Worm (Caenorhabditis elegans): ENCODE data around the gene sre-42.
A peak's percentile ranks its signal among the peaks of the same experiment; 100 is the strongest.

The sre-42 gene

DNA sequence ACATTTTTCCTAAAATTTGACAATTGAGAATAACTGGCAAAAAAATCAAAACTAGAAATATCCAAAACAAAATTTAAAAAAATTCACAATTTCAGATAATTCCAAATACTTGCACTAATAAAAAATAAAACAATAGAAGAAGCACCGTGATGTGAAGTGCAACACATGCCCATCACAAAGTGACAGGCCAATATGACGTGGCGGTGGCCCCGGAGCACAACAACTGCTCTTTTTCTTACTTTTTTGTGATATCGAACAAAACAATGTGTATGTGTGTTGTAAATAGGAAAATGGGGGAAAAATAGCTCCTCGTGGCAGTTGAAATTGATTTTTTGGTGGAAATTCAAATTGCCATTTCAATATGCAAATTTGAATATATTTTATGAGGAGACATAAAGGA lies 32.9 kb downstream of the sre-42 start:
- TF ChIP-seq alr-1 (tag; optimal IDR thresholded peaks at IDR 0.05): no peak
- TF ChIP-seq nhr-77 (tag; optimal IDR thresholded peaks at IDR 0.05): no peak
- no peak for TF ChIP-seq skn-1 (tag; optimal IDR thresholded peaks at IDR 0.05)
- no peak for TF ChIP-seq unc-39 (tag; optimal IDR thresholded peaks at IDR 0.05)
- TF ChIP-seq sma-9 (GFP tag; optimal IDR thresholded peaks at IDR 0.05): no peak
- TF ChIP-seq sma-9 (tag; optimal IDR thresholded peaks at IDR 0.05): no peak
- no peak for TF ChIP-seq sem-4 (tag; optimal IDR thresholded peaks at IDR 0.05)
- TF ChIP-seq F13H6.1 (tag; optimal IDR thresholded peaks at IDR 0.05): no peak
- no peak for TF ChIP-seq mab-5 (tag; optimal IDR thresholded peaks at IDR 0.05)
- no peak for TF ChIP-seq gmeb-1 (tag; optimal IDR thresholded peaks at IDR 0.05)
- no peak for TF ChIP-seq ZK546.5 (tag; optimal IDR thresholded peaks at IDR 0.05)
- peak; percentile 60 for TF ChIP-seq crh-2 (tag; optimal IDR thresholded peaks at IDR 0.05)
- no peak for TF ChIP-seq nhr-25 (tag; optimal IDR thresholded peaks at IDR 0.05)
- TF ChIP-seq lin-13 (GFP tag; optimal IDR thresholded peaks at IDR 0.05): no peak
- no peak for TF ChIP-seq lin-11 (tag; optimal IDR thresholded peaks at IDR 0.05)
- TF ChIP-seq nhr-237 (tag; optimal IDR thresholded peaks at IDR 0.05): no peak
- TF ChIP-seq aly-2 (tag; optimal IDR thresholded peaks at IDR 0.05): no peak
- TF ChIP-seq nhr-129 (tag; optimal IDR thresholded peaks at IDR 0.05): peak; percentile 34
- TF ChIP-seq lsy-2 (tag; optimal IDR thresholded peaks at IDR 0.05): no peak
- no peak for TF ChIP-seq nhr-21 (tag; optimal IDR thresholded peaks at IDR 0.05)
- peak; percentile 33 for TF ChIP-seq C34F6.9 (tag; optimal IDR thresholded peaks at IDR 0.05)
- no peak for TF ChIP-seq egl-27 (tag; optimal IDR thresholded peaks at IDR 0.05)
- TF ChIP-seq snpc-4 (tag; optimal IDR thresholded peaks at IDR 0.05): no peak
- no peak for TF ChIP-seq ztf-4 (tag; optimal IDR thresholded peaks at IDR 0.05)

DNA sequence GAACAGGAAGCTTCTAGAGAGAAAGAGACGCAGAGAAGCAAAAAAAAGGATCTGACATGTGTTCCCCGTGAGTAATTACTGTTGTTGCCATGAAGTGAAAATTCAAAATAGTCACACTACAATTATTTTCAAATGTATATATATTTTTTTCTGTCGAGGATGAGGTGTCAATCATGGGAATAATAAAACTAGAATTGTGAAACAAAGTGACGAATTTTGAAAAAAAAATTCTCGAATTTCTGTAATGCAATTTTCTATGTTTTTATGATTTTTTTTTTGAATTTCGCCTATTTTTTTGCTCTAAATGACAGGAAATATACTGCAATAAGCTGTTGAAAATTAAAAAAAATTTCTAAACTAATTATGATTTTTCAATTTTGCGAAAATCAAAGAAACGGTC lies 33.6 kb downstream of the sre-42 start:
- TF ChIP-seq sma-3 (GFP tag; optimal IDR thresholded peaks at IDR 0.05) (no peak), skn-1 (tag; optimal IDR thresholded peaks at IDR 0.05) (no peak), ztf-1 (GFP tag; conservative IDR thresholded peaks at IDR 0.05) (no peak), gmeb-1 (tag; optimal IDR thresholded peaks at IDR 0.05) (no peak), unc-39 (tag; optimal IDR thresholded peaks at IDR 0.05) (no peak), F13H6.1 (tag; optimal IDR thresholded peaks at IDR 0.05) (no peak), snpc-4 (tag; optimal IDR thresholded peaks at IDR 0.05) (no peak), mab-5 (tag; optimal IDR thresholded peaks at IDR 0.05) (no peak), nhr-10 (tag; optimal IDR thresholded peaks at IDR 0.05) (no peak), dmd-4 (tag; optimal IDR thresholded peaks at IDR 0.05) (no peak), egl-27 (tag; optimal IDR thresholded peaks at IDR 0.05) (no peak), nhr-21 (tag; optimal IDR thresholded peaks at IDR 0.05) (no peak), mbf-1 (tag; optimal IDR thresholded peaks at IDR 0.05) (no peak), blmp-1 (tag; optimal IDR thresholded peaks at IDR 0.05; ENCODE audit: insufficient read depth) (no peak), elt-3 (tag; optimal IDR thresholded peaks at IDR 0.05) (no peak), nhr-237 (tag; optimal IDR thresholded peaks at IDR 0.05) (no peak), aly-2 (tag; optimal IDR thresholded peaks at IDR 0.05) (no peak), Y55F3AM.14 (GFP tag; optimal IDR thresholded peaks at IDR 0.05) (no peak)

DNA sequence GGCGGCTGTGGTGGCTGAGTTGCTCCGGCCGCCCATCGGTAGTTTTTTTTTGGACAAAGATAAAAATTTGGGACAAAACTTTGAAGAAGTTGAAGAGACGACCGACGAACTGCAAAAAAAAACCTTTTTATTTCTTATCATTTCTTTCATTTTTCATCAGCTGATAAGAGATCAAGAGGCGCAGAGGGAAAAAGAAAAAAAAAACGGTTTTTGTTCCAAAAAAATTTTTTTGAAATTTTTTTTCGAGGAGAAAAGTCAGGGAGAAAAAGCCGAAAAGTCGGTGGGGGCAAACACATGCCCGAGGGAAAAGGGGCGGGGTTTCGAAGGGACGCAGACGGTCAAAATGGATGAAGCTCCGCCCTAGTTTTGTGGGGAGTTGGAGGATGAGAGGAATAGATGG lies 34.6 kb downstream of the sre-42 start, which contains the start of gene ras-1:
ras-1 (minus strand) TSS at position 129 of the 400 bp plus-strand sequence.
- no peak for TF ChIP-seq peb-1 (tag; optimal IDR thresholded peaks at IDR 0.05)
- no peak for TF ChIP-seq gmeb-1 (tag; optimal IDR thresholded peaks at IDR 0.05)
- TF ChIP-seq ZK546.5 (tag; optimal IDR thresholded peaks at IDR 0.05): no peak
- TF ChIP-seq unc-55 (GFP tag; optimal IDR thresholded peaks at IDR 0.05): no peak
- TF ChIP-seq fos-1 (tag; optimal IDR thresholded peaks at IDR 0.05): no peak
- no peak for TF ChIP-seq crh-2 (tag; optimal IDR thresholded peaks at IDR 0.05)
- no peak for TF ChIP-seq lin-13 (GFP tag; optimal IDR thresholded peaks at IDR 0.05)
- no peak for TF ChIP-seq ztf-11 (tag; optimal IDR thresholded peaks at IDR 0.05)

DNA sequence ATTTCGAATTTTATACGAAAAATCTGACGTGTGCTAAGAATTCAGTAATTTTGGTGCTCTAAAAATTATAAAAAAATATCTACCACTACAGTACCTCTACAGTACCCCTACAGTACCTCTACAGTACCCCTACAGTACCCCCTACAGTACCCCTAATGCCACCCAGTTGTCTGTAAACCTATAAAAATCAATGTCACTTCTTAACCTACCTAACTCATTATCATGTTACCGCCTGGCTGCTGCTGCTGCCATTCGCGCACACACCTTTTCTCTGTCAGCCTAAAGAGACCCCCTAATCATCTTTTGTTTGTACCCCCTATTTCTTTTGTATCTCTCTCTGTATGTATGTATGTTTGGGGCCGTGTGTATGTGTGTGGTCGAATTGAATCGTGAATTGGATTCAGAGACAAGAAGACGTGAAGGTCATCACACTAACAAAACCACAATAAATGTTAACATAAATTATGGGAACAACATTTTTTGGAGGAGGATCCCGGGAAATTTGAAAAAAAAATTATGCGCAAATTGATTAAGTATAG lies 35.9 kb downstream of the sre-42 start:
- no peak for TF ChIP-seq zag-1 (tag; optimal IDR thresholded peaks at IDR 0.05)
- peak in 1 of 2 experiments; percentile 28 for TF ChIP-seq lsy-2 (tag; optimal IDR thresholded peaks at IDR 0.05)
- peak; percentile 17 for TF ChIP-seq nhr-129 (tag; optimal IDR thresholded peaks at IDR 0.05)
